Worm (Caenorhabditis elegans): ENCODE measurements around the gene srp-1.

- TF ChIP-seq nhr-11 (tag; optimal IDR thresholded peaks at IDR 0.05) (no peak), F26F4.8 (GFP tag; conservative IDR thresholded peaks at IDR 0.05) (no peak), nhr-237 (tag; optimal IDR thresholded peaks at IDR 0.05) (no peak), hif-1 (tag; optimal IDR thresholded peaks at IDR 0.05) (no peak), pqm-1 (tag; optimal IDR thresholded peaks at IDR 0.05) (no peak), ces-1 (GFP tag; optimal IDR thresholded peaks at IDR 0.05) (no peak), tag-97 (GFP tag; IDR thresholded peaks at IDR 0.05) (no peak), madf-5 (GFP tag; IDR thresholded peaks at IDR 0.05) (no peak), skn-1 (tag; optimal IDR thresholded peaks at IDR 0.05) (no peak), fos-1 (tag; optimal IDR thresholded peaks at IDR 0.05) (no peak), ceh-82 (tag; optimal IDR thresholded peaks at IDR 0.05) (no peak), jun-1 (tag; optimal IDR thresholded peaks at IDR 0.05) (no peak)
Observed at ce11 chrV:761882-762281, 8.8 kb downstream of the srp-1 start, which contains the start of gene C05E4.12.

Measured in whole organism, L4 larva.